Worm (Caenorhabditis elegans) whole organism, L4/young adult: ENCODE measurements around the gene Y54F10BM.6.

Experiments used
- W03F9.2 ChIP-seq: fragments of 150-350 bp; optimal IDR thresholded peaks from 2 replicates; lab custom pipeline; 2014; ENCODE audit warnings: missing biosample characterization, missing genetic modification characterization
- him-1 ChIP-seq: sonication (generic microtip); optimal IDR thresholded peaks from 2 replicates; lab custom pipeline; 2016; ENCODE audit warnings: missing genotype, missing genetic modification reagents, missing genetic modification characterization, missing compliant biosample characterization

DNA sequence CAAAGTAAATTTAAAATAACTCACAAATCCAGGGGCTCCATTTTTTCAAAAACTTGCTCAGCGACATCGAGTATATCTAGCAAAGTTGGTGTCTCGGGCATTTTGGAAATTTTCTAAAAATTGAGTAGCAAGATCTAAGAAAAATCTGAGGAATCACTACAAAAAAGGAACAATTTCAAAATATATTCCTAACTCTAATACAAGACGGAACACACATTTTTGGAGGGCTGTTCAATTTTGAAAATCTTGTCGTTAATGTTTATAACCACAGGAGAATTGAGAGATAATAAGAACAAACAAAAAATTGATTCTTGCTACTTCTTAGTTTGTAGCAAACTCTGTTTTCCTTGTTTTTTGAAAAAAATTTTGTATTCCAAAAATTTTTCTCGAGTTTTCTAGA is 30.7 kb upstream of the Y54F10BM.6 start, which contains the start of gene fbxa-47:
- TF ChIP-seq W03F9.2 (tag; lab: Kevin White, UChicago) = no peak
- TF ChIP-seq him-1 = no peak
